Worm (Caenorhabditis elegans): ENCODE results near the gene F28C10.1.

ce11 chrX:505014-505413 is 37.9 kb upstream of the F28C10.1 start:
- TF ChIP-seq nhr-28 (tag; optimal IDR thresholded peaks at IDR 0.05) (no peak), lin-15B (tag; optimal IDR thresholded peaks at IDR 0.05) (no peak), unc-39 (tag; optimal IDR thresholded peaks at IDR 0.05) (no peak), ceh-16 (tag; optimal IDR thresholded peaks at IDR 0.05) (no peak)
